Fruit fly (Drosophila melanogaster) whole organism, embryonic: ENCODE results near the gene Hs2st.
A peak's percentile ranks its signal among the peaks of the same experiment; 100 is the strongest.

Source experiments
- Ada2b ChIP-seq: fragments of 200-800 bp; sonication (Bioruptor generic); IDR thresholded peaks from 2 replicates; pipeline ENCODE4 v1.3.6; 2022; ENCODE audit warnings: missing biosample characterization, missing genetic modification characterization
- Bgb ChIP-seq: fragments of 200-800 bp; sonication (Bioruptor generic); IDR thresholded peaks from 2 replicates; pipeline ENCODE4 v1.3.6; 2022; ENCODE audit warnings: missing biosample characterization, missing genetic modification characterization; ENCODE audit not compliant: partially characterized antibody
- CG13894 ChIP-seq: fragments of 200-800 bp; sonication (Bioruptor generic); optimal IDR thresholded peaks from 3 replicates; lab custom pipeline; 2018; ENCODE audit warnings: missing biosample characterization, mild to moderate bottlenecking, missing genetic modification characterization, moderate library complexity
- CG15269 ChIP-seq: fragments of 200-800 bp; sonication (Bioruptor generic); optimal IDR thresholded peaks from 2 replicates; lab custom pipeline; 2018; ENCODE audit warnings: missing biosample characterization, mild to moderate bottlenecking, missing genetic modification characterization, moderate library complexity
- CG15479 ChIP-seq: fragments of 200-800 bp; sonication (Bioruptor generic); optimal IDR thresholded peaks from 3 replicates; lab custom pipeline; 2019; ENCODE audit warnings: missing biosample characterization, mild to moderate bottlenecking, missing genetic modification characterization, moderate library complexity
- CG15601 ChIP-seq: fragments of 200-800 bp; sonication (Bioruptor generic); optimal IDR thresholded peaks from 3 replicates; lab custom pipeline; 2019; ENCODE audit warnings: missing biosample characterization, mild to moderate bottlenecking, missing genetic modification characterization, moderate library complexity
- CG17829 ChIP-seq: fragments of 200-800 bp; optimal IDR thresholded peaks from 2 replicates; lab custom pipeline; 2019; ENCODE audit warnings: missing biosample characterization, mild to moderate bottlenecking, missing genetic modification characterization, moderate library complexity
- CG1832 ChIP-seq: fragments of 200-800 bp; sonication (Bioruptor generic); optimal IDR thresholded peaks from 2 replicates; lab custom pipeline; 2017; ENCODE audit warnings: missing biosample characterization, mild to moderate bottlenecking, missing genetic modification characterization, inconsistent platforms
- CG2129 ChIP-seq: fragments of 200-800 bp; sonication (Bioruptor generic); IDR thresholded peaks from 2 replicates; pipeline ENCODE4 v1.3.6; 2022; ENCODE audit warnings: missing biosample characterization, missing genetic modification characterization; ENCODE audit not compliant: partially characterized antibody
- CG2875 ChIP-seq: fragments of 200-800 bp; sonication (Bioruptor generic); optimal IDR thresholded peaks from 2 replicates; lab custom pipeline; 2017; ENCODE audit warnings: missing biosample characterization, mild to moderate bottlenecking, missing genetic modification characterization, missing genetic modification reagents
- CG4820 ChIP-seq: fragments of 200-800 bp; sonication (Bioruptor generic); optimal IDR thresholded peaks from 3 replicates; lab custom pipeline; 2016; ENCODE audit warnings: missing biosample characterization, missing genetic modification characterization
- CG5180 ChIP-seq: fragments of 200-800 bp; sonication (Bioruptor generic); optimal IDR thresholded peaks from 3 replicates; lab custom pipeline; 2017; ENCODE audit warnings: missing biosample characterization, missing genetic modification characterization, mild to moderate bottlenecking, moderate library complexity, missing genetic modification reagents
- CG6654 ChIP-seq: fragments of 200-800 bp; sonication (Bioruptor generic); optimal IDR thresholded peaks from 2 replicates; lab custom pipeline; 2017; ENCODE audit warnings: missing biosample characterization, mild to moderate bottlenecking, missing genetic modification characterization
- CG7963 ChIP-seq: fragments of 200-800 bp; sonication (Bioruptor generic); IDR thresholded peaks from 3 replicates; pipeline ENCODE4 v1.3.6; 2022; ENCODE audit warnings: missing biosample characterization, missing genetic modification characterization; ENCODE audit not compliant: partially characterized antibody
- CG8290 ChIP-seq, 3 experiments: fragments of 200-800 bp; sonication (Bioruptor generic); optimal IDR thresholded peaks; 2 replicates each; lab custom pipeline; 2016 to 2019; ENCODE audit warnings: missing biosample characterization in 3 of 3, missing genetic modification characterization in 3 of 3, mild to moderate bottlenecking in 2 of 3, moderate library complexity in 1 of 3
- E2f2 ChIP-seq: fragments of 200-800 bp; sonication (Bioruptor generic); IDR thresholded peaks from 2 replicates; pipeline ENCODE4 v1.3.6; 2022; ENCODE audit warnings: missing biosample characterization, missing genetic modification characterization
- Ets65A ChIP-seq: fragments of 200-800 bp; sonication (Bioruptor generic); peaks from one replicate; lab custom pipeline; 2016; ENCODE audit warnings: missing biosample characterization, missing genetic modification characterization
- Fer2 ChIP-seq: fragments of 200-800 bp; sonication (Bioruptor generic); optimal IDR thresholded peaks from 2 replicates; lab custom pipeline; 2018; ENCODE audit warnings: missing biosample characterization, mild to moderate bottlenecking, missing genetic modification characterization, moderate library complexity
- H15 ChIP-seq: fragments of 200-800 bp; sonication (Bioruptor generic); IDR thresholded peaks from 3 replicates; pipeline ENCODE4 v1.3.6; 2022; ENCODE audit warnings: missing biosample characterization, missing genetic modification characterization
- Hmr ChIP-seq: fragments of 200-800 bp; sonication (Bioruptor generic); optimal IDR thresholded peaks from 3 replicates; lab custom pipeline; 2017; ENCODE audit warnings: mild to moderate bottlenecking, missing biosample characterization, missing genetic modification reagents, missing genetic modification characterization
- Med ChIP-seq: fragments of 200-800 bp; sonication (Bioruptor generic); peaks from one replicate; lab custom pipeline; 2016; ENCODE audit warnings: missing biosample characterization, missing genetic modification characterization, mild to moderate bottlenecking, inconsistent platforms, moderate library complexity
- NK7.1 ChIP-seq: fragments of 200-800 bp; sonication (Bioruptor generic); optimal IDR thresholded peaks from 3 replicates; lab custom pipeline; 2016; ENCODE audit warnings: missing biosample characterization, missing genetic modification characterization
- Sox100B ChIP-seq: fragments of 200-800 bp; sonication (Bioruptor generic); optimal IDR thresholded peaks from 3 replicates; lab custom pipeline; 2018; ENCODE audit warnings: missing biosample characterization, mild to moderate bottlenecking, missing genetic modification characterization
- Ssrp ChIP-seq: fragments of 200-800 bp; sonication (Bioruptor generic); optimal IDR thresholded peaks from 2 replicates; lab custom pipeline; 2018; ENCODE audit warnings: missing biosample characterization, mild to moderate bottlenecking, missing genetic modification characterization, moderate library complexity
- Tbp ChIP-seq: fragments of >200 bp; optimal IDR thresholded peaks from 2 replicates; lab custom pipeline; 2018; ENCODE audit warnings: missing biosample characterization, missing genetic modification characterization
- Xbp1 ChIP-seq: fragments of 200-800 bp; sonication (Bioruptor generic); optimal IDR thresholded peaks from 3 replicates; lab custom pipeline; 2016; ENCODE audit warnings: missing biosample characterization, mild to moderate bottlenecking, missing genetic modification characterization
- YL-1 ChIP-seq: fragments of 200-800 bp; sonication (Bioruptor generic); optimal IDR thresholded peaks from 3 replicates; lab custom pipeline; 2017; ENCODE audit warnings: missing biosample characterization, mild to moderate bottlenecking, missing genetic modification characterization
- az2 ChIP-seq: fragments of 200-800 bp; sonication (Bioruptor generic); optimal IDR thresholded peaks from 3 replicates; lab custom pipeline; 2016; ENCODE audit warnings: missing biosample characterization, missing genetic modification characterization
- bbx ChIP-seq: fragments of 200-800 bp; sonication (Bioruptor generic); IDR thresholded peaks from 2 replicates; pipeline ENCODE4 v1.3.6; 2022; ENCODE audit warnings: missing biosample characterization, missing genetic modification characterization; ENCODE audit not compliant: partially characterized antibody
- bcd ChIP-seq: fragments of 200-800 bp; sonication (Bioruptor generic); optimal IDR thresholded peaks from 2 replicates; lab custom pipeline; 2017; ENCODE audit warnings: missing biosample characterization, mild to moderate bottlenecking, missing genetic modification characterization
- cad ChIP-seq: fragments of >200 bp; optimal IDR thresholded peaks from 2 replicates; lab custom pipeline; 2017; ENCODE audit warnings: missing biosample characterization, missing genetic modification characterization
- cas ChIP-seq: fragments of 200-800 bp; sonication (Bioruptor generic); IDR thresholded peaks from 2 replicates; pipeline ENCODE4 v1.3.6; 2022; ENCODE audit warnings: missing biosample characterization, missing genetic modification characterization
- crp ChIP-seq, 2 experiments: fragments of 200-800 bp; sonication (Bioruptor generic); optimal IDR thresholded peaks; 2 replicates in 1 of 2; 3 replicates in 1 of 2; lab custom pipeline; 2017; ENCODE audit warnings: missing biosample characterization in 2 of 2, missing genetic modification characterization in 2 of 2, mild to moderate bottlenecking in 1 of 2, moderate library complexity in 1 of 2
- dysf ChIP-seq: fragments of 200-800 bp; sonication (Bioruptor generic); IDR thresholded peaks from 3 replicates; pipeline ENCODE4 v1.3.6; 2022; ENCODE audit warnings: missing biosample characterization, missing genetic modification characterization
- fd96Cb ChIP-seq: fragments of 200-800 bp; sonication (Bioruptor generic); optimal IDR thresholded peaks from 2 replicates; lab custom pipeline; 2018; ENCODE audit warnings: missing biosample characterization, mild to moderate bottlenecking, missing genetic modification characterization, moderate library complexity
- ftz-f1 ChIP-seq: fragments of 200-800 bp; sonication (Bioruptor generic); optimal IDR thresholded peaks from 2 replicates; lab custom pipeline; 2016; ENCODE audit warnings: missing biosample characterization, missing genetic modification characterization
- gt ChIP-seq: fragments of 200-800 bp; sonication (Bioruptor generic); IDR thresholded peaks from 2 replicates; pipeline ENCODE4 v1.3.6; 2022; ENCODE audit warnings: missing biosample characterization, missing genetic modification characterization
- her ChIP-seq: fragments of 200-800 bp; sonication (Bioruptor generic); optimal IDR thresholded peaks from 2 replicates; lab custom pipeline; 2016; ENCODE audit warnings: missing biosample characterization, missing genetic modification characterization
- hkb ChIP-seq, 2 experiments: fragments of 200-800 bp in 1 of 2; fragments of >200 bp in 1 of 2; sonication (Bioruptor generic) in 1 of 2; IDR thresholded peaks in 1 of 2; optimal IDR thresholded peaks in 1 of 2; 2 replicates each; pipeline versions ENCODE4 v1.3.6 to Lab custom; 2017 to 2022; ENCODE audit warnings: missing biosample characterization in 1 of 2, missing genetic modification characterization in 1 of 2
- insv ChIP-seq, 2 experiments: fragments of 200-800 bp; sonication (Bioruptor generic); optimal IDR thresholded peaks; 3 replicates each; lab custom pipeline; 2016 to 2018; ENCODE audit warnings: missing biosample characterization in 2 of 2, missing genetic modification characterization in 2 of 2
- kah ChIP-seq: fragments of 200-800 bp; sonication (Bioruptor generic); optimal IDR thresholded peaks from 2 replicates; lab custom pipeline; 2018; ENCODE audit warnings: missing biosample characterization, mild to moderate bottlenecking, missing genetic modification characterization
- ken ChIP-seq: fragments of 200-800 bp; sonication (Bioruptor generic); IDR thresholded peaks from 3 replicates; pipeline ENCODE4 v1.3.6; 2022; ENCODE audit warnings: missing biosample characterization, missing genetic modification characterization
- mirr ChIP-seq: fragments of 200-800 bp; sonication (Bioruptor generic); optimal IDR thresholded peaks from 3 replicates; lab custom pipeline; 2018; ENCODE audit warnings: missing biosample characterization, mild to moderate bottlenecking, missing genetic modification characterization
- nmo ChIP-seq: fragments of 200-800 bp; sonication (Bioruptor generic); optimal IDR thresholded peaks from 2 replicates; lab custom pipeline; 2018; ENCODE audit warnings: missing biosample characterization, mild to moderate bottlenecking, missing genetic modification characterization, moderate library complexity
- odd ChIP-seq: fragments of 200-800 bp; sonication (Bioruptor generic); optimal IDR thresholded peaks from 2 replicates; lab custom pipeline; 2017; ENCODE audit warnings: missing biosample characterization, mild to moderate bottlenecking, missing genetic modification characterization
- sens-2 ChIP-seq: fragments of 200-800 bp; sonication (Bioruptor generic); IDR thresholded peaks from 2 replicates; pipeline ENCODE4 v1.3.6; 2022; ENCODE audit warnings: missing biosample characterization, missing genetic modification characterization
- sug ChIP-seq: fragments of 200-800 bp; optimal IDR thresholded peaks from 2 replicates; lab custom pipeline; 2019; ENCODE audit warnings: missing biosample characterization, mild to moderate bottlenecking, missing genetic modification characterization, moderate library complexity
- tx ChIP-seq: fragments of 200-800 bp; sonication (Bioruptor generic); optimal IDR thresholded peaks from 2 replicates; lab custom pipeline; 2016; ENCODE audit warnings: missing biosample characterization, missing genetic modification characterization
- zfh2 ChIP-seq: fragments of 200-800 bp; sonication (Bioruptor generic); optimal IDR thresholded peaks from 2 replicates; lab custom pipeline; 2016; ENCODE audit warnings: missing biosample characterization, missing genetic modification characterization

Gene Hs2st

DNA sequence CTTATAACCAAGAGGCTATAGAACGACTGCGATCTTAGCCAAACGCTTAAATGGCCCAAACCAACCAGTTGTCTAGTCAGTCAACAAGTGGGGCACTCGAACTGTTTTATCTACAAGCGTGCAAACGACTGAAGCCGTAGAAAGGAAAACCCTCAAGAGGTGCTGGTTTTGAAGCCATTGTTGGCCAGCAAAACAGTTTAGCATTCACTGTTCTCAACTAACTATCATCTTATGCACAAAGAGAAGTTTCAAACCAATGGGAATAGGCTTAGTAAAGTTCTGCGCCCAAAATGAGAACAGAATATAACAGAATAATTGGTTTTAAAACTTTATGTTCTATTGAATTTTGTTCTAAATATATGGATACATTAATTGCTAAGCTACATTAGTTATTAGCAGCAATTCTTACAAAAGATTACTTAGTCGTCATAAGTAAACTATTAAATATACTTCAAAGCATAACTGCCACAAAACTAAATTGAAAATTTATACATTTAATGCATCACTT lies 50.8 kb downstream of the Hs2st start, which contains the start of gene CG31798 (continued):
- no peak for TF ChIP-seq CG15479 (GFP tag; lab: Kevin White, UChicago)
- TF ChIP-seq hkb (optimal IDR thresholded peaks at IDR 0.05; lab: Kevin White, UChicago): no peak
- TF ChIP-seq hkb (GFP tag; IDR thresholded peaks at IDR 0.05; lab: Robert Waterston, UW): no peak
- TF ChIP-seq CG17829 (tag; lab: Kevin White, UChicago): no peak
- TF ChIP-seq CG2875 (GFP tag; lab: Kevin White, UChicago): no peak
- 0 out of 2 replicates have a peak, but pooled peaks have one; percentile 35 for TF ChIP-seq Bgb (GFP tag; lab: Robert Waterston, UW)
- peak; percentile 34 for TF ChIP-seq CG13894 (tag; lab: Kevin White, UChicago)
- no peak for TF ChIP-seq H15
- TF ChIP-seq her (GFP tag; lab: Kevin White, UChicago): no peak
- TF ChIP-seq Xbp1 (GFP tag; lab: Kevin White, UChicago): no peak
- no peak for TF ChIP-seq insv (GFP tag; optimal IDR thresholded peaks at IDR 0.05; lab: Kevin White, UChicago)
- TF ChIP-seq YL-1 (GFP tag; lab: Kevin White, UChicago): no peak
- no peak for TF ChIP-seq gt (GFP tag; lab: Robert Waterston, UW)
- TF ChIP-seq ftz-f1: no peak
- TF ChIP-seq Hmr: peak; percentile 6
- no peak for TF ChIP-seq Ada2b (GFP tag; lab: Robert Waterston, UW)
- no peak for TF ChIP-seq tx
- TF ChIP-seq bbx: 0 out of 2 replicates have a peak, but pooled peaks have one; percentile 11
- no peak for TF ChIP-seq Fer2
- no peak for TF ChIP-seq fd96Cb
- TF ChIP-seq sug (tag; lab: Kevin White, UChicago): no peak
- TF ChIP-seq mirr (GFP tag; lab: Kevin White, UChicago): no peak
- TF ChIP-seq Sox100B (GFP tag; lab: Kevin White, UChicago): no peak
- no peak for TF ChIP-seq ken
- TF ChIP-seq CG1832 (GFP tag; lab: Kevin White, UChicago): no peak
- peak; percentile 11; the same call in 1 of the 3 replicates for TF ChIP-seq CG7963 (GFP tag; lab: Robert Waterston, UW)
- TF ChIP-seq bcd (GFP tag; lab: Kevin White, UChicago): no peak
- TF ChIP-seq Ets65A (GFP tag; lab: Kevin White, UChicago): peak; percentile 5
- no peak for TF ChIP-seq kah (GFP tag; lab: Kevin White, UChicago)
- no peak for TF ChIP-seq CG15269
- peak; percentile 26 for TF ChIP-seq CG5180 (GFP tag; lab: Kevin White, UChicago)
- no peak for TF ChIP-seq odd (GFP tag; lab: Kevin White, UChicago)
- no peak for TF ChIP-seq zfh2 (GFP tag; lab: Kevin White, UChicago)
- TF ChIP-seq Ssrp (tag; lab: Kevin White, UChicago): no peak
- no peak for TF ChIP-seq Tbp (GFP tag; lab: Kevin White, UChicago)
- peak; percentile 99 for TF ChIP-seq CG6654 (GFP tag; lab: Kevin White, UChicago)
- no peak for TF ChIP-seq CG2129 (GFP tag; lab: Robert Waterston, UW)
- no peak for TF ChIP-seq NK7.1 (GFP tag; lab: Kevin White, UChicago)
- TF ChIP-seq dysf (GFP tag; lab: Robert Waterston, UW): 0 out of 3 replicates have a peak, but pooled peaks have one; percentile 20
- TF ChIP-seq Med (GFP tag; lab: Kevin White, UChicago): peak; percentile 44
- TF ChIP-seq sens-2 (GFP tag; lab: Robert Waterston, UW): no peak
- TF ChIP-seq CG4820 (GFP tag; lab: Kevin White, UChicago): no peak
- no peak for TF ChIP-seq nmo (GFP tag; lab: Kevin White, UChicago)
- no peak for TF ChIP-seq cas (GFP tag; lab: Robert Waterston, UW)
- no peak for TF ChIP-seq CG8290 (GFP tag; optimal IDR thresholded peaks at IDR 0.05; lab: Kevin White, UChicago)
- TF ChIP-seq CG8290 (tag; optimal IDR thresholded peaks at IDR 0.05; lab: Kevin White, UChicago): peak in 1 of 2 experiments; percentile 61
- no peak for TF ChIP-seq CG15601 (tag; lab: Kevin White, UChicago)
- TF ChIP-seq crp (GFP tag; optimal IDR thresholded peaks at IDR 0.05; lab: Kevin White, UChicago): no peak
- no peak for TF ChIP-seq E2f2 (GFP tag; lab: Robert Waterston, UW)
- TF ChIP-seq az2 (GFP tag; lab: Kevin White, UChicago): no peak
- peak; percentile 86 for TF ChIP-seq cad (GFP tag; lab: Kevin White, UChicago)
